Worm (Caenorhabditis elegans) whole organism, L3 larva: ENCODE data around the gene sprr-1.

Experiments
- elt-1 ChIP-seq: fragments of 150-350 bp; optimal IDR thresholded peaks from 2 replicates; lab custom pipeline; 2014; ENCODE audit warnings: missing biosample characterization, missing genetic modification characterization
- lin-15B ChIP-seq: fragments of 150-350 bp; optimal IDR thresholded peaks from 2 replicates; lab custom pipeline; 2014; ENCODE audit warnings: missing biosample characterization, missing genetic modification characterization

DNA sequence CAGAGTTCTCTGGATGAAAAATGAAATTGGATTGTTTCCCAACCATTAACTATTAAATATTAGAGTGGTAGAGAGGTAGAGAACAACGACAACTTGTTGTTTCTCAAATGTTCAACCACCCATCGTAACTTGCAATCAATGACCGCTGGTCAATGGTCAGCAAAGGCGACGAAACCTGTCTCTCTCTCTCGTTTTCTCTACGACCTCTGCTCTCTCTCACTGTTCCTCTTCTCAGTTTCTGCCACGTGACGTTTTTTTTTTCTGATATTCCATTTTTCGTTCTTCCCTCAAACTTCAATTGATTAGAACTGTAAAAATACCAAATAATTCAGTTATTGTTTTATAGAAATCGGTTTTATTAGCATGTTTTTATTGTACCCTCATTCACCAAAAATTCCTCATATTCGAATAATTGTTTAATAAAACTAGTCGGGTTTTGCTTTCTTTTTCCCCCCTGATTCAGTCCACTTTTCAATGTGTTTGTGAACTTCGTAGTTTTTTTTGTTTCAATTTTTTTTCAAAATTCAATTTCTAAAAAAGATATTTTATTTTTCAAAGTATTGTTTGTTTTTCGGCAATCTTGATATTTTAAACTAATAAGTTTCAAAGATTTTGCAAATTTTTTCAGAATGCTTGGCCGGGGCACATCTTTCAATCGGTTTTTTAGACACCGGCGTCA, 31.0 kb downstream of the sprr-1 start, which contains the start of gene suox-1:
- TF ChIP-seq elt-1 = no peak
- TF ChIP-seq lin-15B = no peak
